Worm (Caenorhabditis elegans): ENCODE results near the gene F58H1.7.

The F58H1.7 gene

ce11 chrV:11993706-11994345 is 29.2 kb upstream of the F58H1.7 start, which contains the start of the genes cyl-1 and C52E4.7 (continued):
- TF ChIP-seq egl-44 (GFP tag; IDR thresholded peaks at IDR 0.05) (no peak), ztf-22 (GFP tag; optimal IDR thresholded peaks at IDR 0.05) (no peak), ceh-91 (GFP tag; IDR thresholded peaks at IDR 0.05) (no peak), dpl-1 (GFP tag; optimal IDR thresholded peaks at IDR 0.05) (peak; percentile 30), pbrm-1 (GFP tag; IDR thresholded peaks at IDR 0.05) (no peak)

ce11 chrV:11990511-11991127 is 26.0 kb upstream of the F58H1.7 start:
- TF ChIP-seq nhr-80 (tag; optimal IDR thresholded peaks at IDR 0.05) (no peak), zfh-2 (GFP tag; conservative IDR thresholded peaks at IDR 0.05) (no peak), atf-7 (tag; optimal IDR thresholded peaks at IDR 0.05) (peak; percentile 28), snpc-4 (GFP tag; optimal IDR thresholded peaks at IDR 0.05) (no peak), snpc-4 (tag; optimal IDR thresholded peaks at IDR 0.05) (peak in 2 of 4 experiments; percentile 35 to 53), madf-10 (tag; optimal IDR thresholded peaks at IDR 0.05) (no peak), C17E4.6 (GFP tag; IDR thresholded peaks at IDR 0.05) (peak; percentile 48; the same call in 1 of the 2 replicates), F33H1.4 (GFP tag; IDR thresholded peaks at IDR 0.05) (no peak), repo-1 (tag; optimal IDR thresholded peaks at IDR 0.05) (peak; percentile 5), B0019.2 (GFP tag; conservative IDR thresholded peaks at IDR 0.05) (no peak), madf-8 (GFP tag; conservative IDR thresholded peaks at IDR 0.05) (no peak), F10E7.11 (tag; optimal IDR thresholded peaks at IDR 0.05) (no peak), hmg-20 (GFP tag; IDR thresholded peaks at IDR 0.05) (0 out of 2 replicates have a peak, but pooled peaks have one; percentile 14), egl-18 (GFP tag; IDR thresholded peaks at IDR 0.05) (no peak), mcd-1 (GFP tag; IDR thresholded peaks at IDR 0.05) (0 out of 2 replicates have a peak, but pooled peaks have one; percentile 10), ceh-40 (GFP tag; IDR thresholded peaks at IDR 0.05) (0 out of 2 replicates have a peak, but pooled peaks have one; percentile 51), mxl-1 (tag; optimal IDR thresholded peaks at IDR 0.05) (no peak), sdz-38 (tag; optimal IDR thresholded peaks at IDR 0.05) (no peak), madf-3 (GFP tag; IDR thresholded peaks at IDR 0.05) (peak; percentile 79; the same call in 1 of the 2 replicates), tbx-9 (tag; optimal IDR thresholded peaks at IDR 0.05; ENCODE audit: borderline replicate concordance) (no peak), K11D2.4 (GFP tag; IDR thresholded peaks at IDR 0.05) (no peak), somi-1 (GFP tag; optimal IDR thresholded peaks at IDR 0.05) (no peak), ekl-4 (GFP tag; IDR thresholded peaks at IDR 0.05) (peak; percentile 59), cebp-2 (GFP tag; IDR thresholded peaks at IDR 0.05) (no peak), unc-130 (GFP tag; optimal IDR thresholded peaks at IDR 0.05) (no peak), T26A5.8 (tag; optimal IDR thresholded peaks at IDR 0.05) (no peak), snpc-3.4 (tag; optimal IDR thresholded peaks at IDR 0.05) (no peak), aptf-2 (GFP tag; conservative IDR thresholded peaks at IDR 0.05) (no peak), F55B11.4 (tag; optimal IDR thresholded peaks at IDR 0.05; ENCODE audit: borderline replicate concordance, insufficient read depth) (no peak), gei-17 (GFP tag; optimal IDR thresholded peaks at IDR 0.05) (no peak), ZK185.1 (tag; optimal IDR thresholded peaks at IDR 0.05; ENCODE audit: poor library complexity, severe bottlenecking) (no peak), snpc-1.1 (tag; optimal IDR thresholded peaks at IDR 0.05; ENCODE audit: insufficient read depth) (no peak), let-526 (GFP tag; IDR thresholded peaks at IDR 0.05) (no peak), ccch-3 (GFP tag; optimal IDR thresholded peaks at IDR 0.05) (no peak), Y79H2A.3 (GFP tag; conservative IDR thresholded peaks at IDR 0.05) (peak; percentile 51; the same call in 1 of the 2 replicates), ceh-27 (GFP tag; optimal IDR thresholded peaks at IDR 0.05) (no peak), ceh-79 (tag; optimal IDR thresholded peaks at IDR 0.05) (no peak), tbp1 (GFP tag; optimal IDR thresholded peaks at IDR 0.05) (peak; percentile 6), lir-1 (GFP tag; conservative IDR thresholded peaks at IDR 0.05) (no peak), ama-1 (optimal IDR thresholded peaks at IDR 0.05) (no peak), ama-1 (GFP tag; optimal IDR thresholded peaks at IDR 0.05) (no peak)
